Fruit fly (Drosophila melanogaster) whole organism, embryonic: ENCODE measurements around the gene nuf.

ENCODE experiments used
- Abd-B ChIP-seq: fragments of 200-800 bp; sonication (Bioruptor generic); optimal IDR thresholded peaks from 2 replicates; lab custom pipeline; 2018; ENCODE audit warnings: missing biosample characterization, mild to moderate bottlenecking, missing genetic modification characterization, moderate library complexity
- Aef1 ChIP-seq: fragments of 200-800 bp; sonication (Bioruptor generic); IDR thresholded peaks from 3 replicates; pipeline ENCODE4 v1.3.6; 2022; ENCODE audit warnings: missing biosample characterization, missing genetic modification characterization
- Atf3 ChIP-seq: fragments of 200-800 bp; sonication (Bioruptor generic); optimal IDR thresholded peaks from 3 replicates; lab custom pipeline; 2016; ENCODE audit warnings: missing biosample characterization, missing genetic modification characterization
- Awh ChIP-seq: fragments of 200-800 bp; sonication (Bioruptor generic); IDR thresholded peaks from 2 replicates; pipeline ENCODE4, ENCODE4 v1.3.6; 2022; ENCODE audit warnings: missing biosample characterization, missing genetic modification characterization
- Blimp-1 ChIP-seq: fragments of 200-800 bp; sonication (Bioruptor generic); optimal IDR thresholded peaks from 3 replicates; lab custom pipeline; 2018; ENCODE audit warnings: missing biosample characterization, missing genetic modification characterization, mild to moderate bottlenecking, moderate library complexity, missing genetic modification reagents
- CG10209 ChIP-seq: fragments of 200-800 bp; sonication (Bioruptor generic); optimal IDR thresholded peaks from 3 replicates; lab custom pipeline; 2017; ENCODE audit warnings: missing biosample characterization, mild to moderate bottlenecking, missing genetic modification characterization, missing genetic modification reagents
- CG10431 ChIP-seq: fragments of 200-800 bp; sonication (Bioruptor generic); optimal IDR thresholded peaks from 3 replicates; lab custom pipeline; 2018; ENCODE audit warnings: missing biosample characterization, mild to moderate bottlenecking, missing genetic modification characterization
- CG10462 ChIP-seq: fragments of 200-800 bp; sonication (Bioruptor generic); optimal IDR thresholded peaks from 2 replicates; lab custom pipeline; 2016; ENCODE audit warnings: missing biosample characterization, missing genetic modification characterization
- CG10543 ChIP-seq: fragments of 200-800 bp; sonication (Bioruptor generic); optimal IDR thresholded peaks from 3 replicates; lab custom pipeline; 2017; ENCODE audit warnings: missing biosample characterization, mild to moderate bottlenecking, missing genetic modification characterization, moderate library complexity
- CG10959 ChIP-seq: fragments of 200-800 bp; sonication (Bioruptor generic); IDR thresholded peaks from 2 replicates; pipeline ENCODE4 v1.3.6; 2022; ENCODE audit warnings: missing biosample characterization, missing genetic modification characterization
- CG11093 ChIP-seq: fragments of 200-800 bp; sonication (Bioruptor generic); IDR thresholded peaks from 3 replicates; pipeline ENCODE4 v1.3.6; 2022; ENCODE audit warnings: missing biosample characterization, missing genetic modification characterization
- CG12071 ChIP-seq: fragments of 200-800 bp; sonication (Bioruptor generic); optimal IDR thresholded peaks from 3 replicates; lab custom pipeline; 2018; ENCODE audit warnings: missing biosample characterization, mild to moderate bottlenecking, missing genetic modification characterization
- CG13894 ChIP-seq: fragments of 200-800 bp; sonication (Bioruptor generic); optimal IDR thresholded peaks from 3 replicates; lab custom pipeline; 2018; ENCODE audit warnings: missing biosample characterization, mild to moderate bottlenecking, missing genetic modification characterization, moderate library complexity
- CG14014 ChIP-seq: fragments of 200-800 bp; sonication (Bioruptor generic); IDR thresholded peaks from 2 replicates; pipeline ENCODE4 v1.3.6; 2022; ENCODE audit warnings: missing biosample characterization, missing genetic modification characterization
- CG14860 ChIP-seq: fragments of 200-800 bp; sonication (Bioruptor generic); IDR thresholded peaks from 3 replicates; pipeline ENCODE4 v1.3.6; 2022; ENCODE audit warnings: missing biosample characterization, missing genetic modification characterization; ENCODE audit not compliant: partially characterized antibody
- CG15479 ChIP-seq: fragments of 200-800 bp; sonication (Bioruptor generic); optimal IDR thresholded peaks from 3 replicates; lab custom pipeline; 2019; ENCODE audit warnings: missing biosample characterization, mild to moderate bottlenecking, missing genetic modification characterization, moderate library complexity
- CG18262 ChIP-seq: fragments of 200-800 bp; optimal IDR thresholded peaks from 3 replicates; lab custom pipeline; 2019; ENCODE audit warnings: missing biosample characterization, mild to moderate bottlenecking, missing genetic modification characterization, moderate library complexity
- CG32767 ChIP-seq: fragments of 200-800 bp; sonication (Bioruptor generic); IDR thresholded peaks from 2 replicates; pipeline ENCODE4 v1.3.6; 2022; ENCODE audit warnings: missing biosample characterization, missing genetic modification characterization
- CG5245 ChIP-seq: fragments of 200-800 bp; sonication (Bioruptor generic); optimal IDR thresholded peaks from 3 replicates; lab custom pipeline; 2016; ENCODE audit warnings: missing biosample characterization, missing genetic modification characterization
- CG6791 ChIP-seq: fragments of 200-800 bp; sonication (Bioruptor generic); IDR thresholded peaks from 3 replicates; pipeline ENCODE4 v1.3.6; 2022; ENCODE audit warnings: missing biosample characterization, missing genetic modification characterization; ENCODE audit not compliant: partially characterized antibody
- CG8924 ChIP-seq: fragments of 200-800 bp; optimal IDR thresholded peaks from 3 replicates; lab custom pipeline; 2019; ENCODE audit warnings: missing biosample characterization, mild to moderate bottlenecking, missing genetic modification characterization, moderate library complexity
- Dref ChIP-seq: fragments of 200-800 bp; sonication (Bioruptor generic); IDR thresholded peaks from 2 replicates; pipeline ENCODE4 v1.3.6; 2022; ENCODE audit warnings: missing biosample characterization, missing genetic modification characterization
- Ets65A ChIP-seq: fragments of 200-800 bp; sonication (Bioruptor generic); peaks from one replicate; lab custom pipeline; 2016; ENCODE audit warnings: missing biosample characterization, missing genetic modification characterization
- Ets97D ChIP-seq: fragments of 200-800 bp; sonication (Bioruptor generic); optimal IDR thresholded peaks from 3 replicates; lab custom pipeline; 2016; ENCODE audit warnings: missing biosample characterization, missing genetic modification characterization
- Hr51 ChIP-seq, 2 experiments: fragments of 200-800 bp; sonication (Bioruptor generic); optimal IDR thresholded peaks; 2 replicates in 1 of 2; 3 replicates in 1 of 2; lab custom pipeline; 2016 to 2018; ENCODE audit warnings: missing biosample characterization in 2 of 2, missing genetic modification characterization in 2 of 2, mild to moderate bottlenecking in 1 of 2, moderate library complexity in 1 of 2
- Med ChIP-seq: fragments of 200-800 bp; sonication (Bioruptor generic); peaks from one replicate; lab custom pipeline; 2016; ENCODE audit warnings: missing biosample characterization, missing genetic modification characterization, mild to moderate bottlenecking, inconsistent platforms, moderate library complexity
- Myb ChIP-seq: fragments of 200-800 bp; sonication (Bioruptor generic); optimal IDR thresholded peaks from 2 replicates; lab custom pipeline; 2016; ENCODE audit warnings: missing biosample characterization, missing genetic modification characterization
- Nf-YB ChIP-seq: fragments of 200-800 bp; sonication (Bioruptor generic); optimal IDR thresholded peaks from 3 replicates; lab custom pipeline; 2019; ENCODE audit warnings: missing biosample characterization, mild to moderate bottlenecking, missing genetic modification characterization, moderate library complexity
- Nf-YC ChIP-seq: fragments of 200-800 bp; optimal IDR thresholded peaks from 3 replicates; lab custom pipeline; 2019; ENCODE audit warnings: missing biosample characterization, mild to moderate bottlenecking, missing genetic modification characterization, moderate library complexity
- Oaz ChIP-seq: fragments of 200-800 bp; sonication (Bioruptor generic); IDR thresholded peaks from 2 replicates; pipeline ENCODE4 v1.3.6; 2022; ENCODE audit warnings: missing biosample characterization, missing genetic modification characterization
- Ptx1 ChIP-seq: fragments of 200-800 bp; sonication (Bioruptor generic); IDR thresholded peaks from 2 replicates; pipeline ENCODE4 v1.3.6; 2022; ENCODE audit warnings: missing biosample characterization, missing genetic modification characterization
- Xbp1 ChIP-seq: fragments of 200-800 bp; sonication (Bioruptor generic); optimal IDR thresholded peaks from 3 replicates; lab custom pipeline; 2016; ENCODE audit warnings: missing biosample characterization, mild to moderate bottlenecking, missing genetic modification characterization
- Xrp1 ChIP-seq: fragments of 200-800 bp; sonication (Bioruptor generic); IDR thresholded peaks from 2 replicates; pipeline ENCODE4 v1.3.6; 2022; ENCODE audit warnings: missing biosample characterization, missing genetic modification characterization
- btn ChIP-seq: fragments of 200-800 bp; sonication (Bioruptor generic); optimal IDR thresholded peaks from 2 replicates; lab custom pipeline; 2016; ENCODE audit warnings: missing biosample characterization, missing genetic modification characterization
- caup ChIP-seq: fragments of 200-800 bp; sonication (Bioruptor generic); optimal IDR thresholded peaks from 3 replicates; lab custom pipeline; 2017; ENCODE audit warnings: missing biosample characterization, mild to moderate bottlenecking, missing genetic modification characterization, moderate library complexity; ENCODE audit not compliant: severe bottlenecking
- dan ChIP-seq: fragments of 200-800 bp; sonication (Bioruptor generic); IDR thresholded peaks from 2 replicates; pipeline ENCODE4 v1.3.6; 2022; ENCODE audit warnings: missing biosample characterization, missing genetic modification characterization
- danr ChIP-seq: fragments of 200-800 bp; sonication (Bioruptor generic); IDR thresholded peaks from 2 replicates; pipeline ENCODE4 v1.3.6; 2022; ENCODE audit warnings: missing biosample characterization, missing genetic modification characterization
- eve ChIP-seq, 2 experiments: fragments of >200 bp; optimal IDR thresholded peaks; 2 replicates each; lab custom pipeline; 2017; ENCODE audit warnings: missing biosample characterization in 2 of 2, missing genetic modification characterization in 2 of 2
- ewg ChIP-seq: fragments of 200-800 bp; sonication (Bioruptor generic); optimal IDR thresholded peaks from 3 replicates; lab custom pipeline; 2017; ENCODE audit warnings: mild to moderate bottlenecking, missing biosample characterization, missing genetic modification reagents, missing genetic modification characterization
- gt ChIP-seq: fragments of 200-800 bp; sonication (Bioruptor generic); IDR thresholded peaks from 2 replicates; pipeline ENCODE4 v1.3.6; 2022; ENCODE audit warnings: missing biosample characterization, missing genetic modification characterization
- jumu ChIP-seq: fragments of 200-800 bp; sonication (Bioruptor generic); optimal IDR thresholded peaks from 3 replicates; lab custom pipeline; 2016; ENCODE audit warnings: missing biosample characterization, missing genetic modification characterization
- klu ChIP-seq: fragments of 200-800 bp; sonication (Bioruptor generic); IDR thresholded peaks from 2 replicates; pipeline ENCODE4 v1.3.6; 2022; ENCODE audit warnings: missing biosample characterization, missing genetic modification characterization
- nom ChIP-seq: fragments of 200-800 bp; sonication (Bioruptor generic); optimal IDR thresholded peaks from 2 replicates; lab custom pipeline; 2017; ENCODE audit warnings: missing biosample characterization, missing genetic modification characterization, mild to moderate bottlenecking, moderate library complexity, missing genetic modification reagents
- pnt ChIP-seq: fragments of 200-800 bp; sonication (Bioruptor generic); optimal IDR thresholded peaks from 3 replicates; lab custom pipeline; 2016; ENCODE audit warnings: missing biosample characterization, missing genetic modification characterization
- repo ChIP-seq: fragments of 200-800 bp; sonication (Bioruptor generic); optimal IDR thresholded peaks from 2 replicates; lab custom pipeline; 2016; ENCODE audit warnings: missing biosample characterization, missing genetic modification characterization
- run ChIP-seq: fragments of 200-800 bp; sonication (Bioruptor generic); optimal IDR thresholded peaks from 3 replicates; lab custom pipeline; 2018; ENCODE audit warnings: missing biosample characterization, mild to moderate bottlenecking, missing genetic modification characterization
- sd ChIP-seq: fragments of 200-800 bp; sonication (Bioruptor generic); optimal IDR thresholded peaks from 3 replicates; lab custom pipeline; 2018; ENCODE audit warnings: missing biosample characterization, mild to moderate bottlenecking, missing genetic modification characterization, moderate library complexity
- sens ChIP-seq: fragments of 200-800 bp; sonication (Bioruptor generic); peaks from one replicate; lab custom pipeline; 2016; ENCODE audit warnings: missing biosample characterization, missing genetic modification characterization
- sr ChIP-seq: fragments of 200-800 bp; sonication (Bioruptor generic); IDR thresholded peaks from 3 replicates; pipeline ENCODE4 v1.3.6; 2022; ENCODE audit warnings: missing biosample characterization, missing genetic modification characterization
- twi ChIP-seq: fragments of 200-800 bp; optimal IDR thresholded peaks from 2 replicates; lab custom pipeline; 2019; ENCODE audit warnings: missing biosample characterization, mild to moderate bottlenecking, missing genetic modification characterization, moderate library complexity
- usp ChIP-seq: fragments of >200 bp; optimal IDR thresholded peaks from 2 replicates; lab custom pipeline; 2017; ENCODE audit warnings: missing biosample characterization, missing genetic modification characterization

nuf gene

dm6 chr3L:14253455-14253854 lies 62.8 kb downstream of the nuf start (continued):
- TF ChIP-seq CG18262 (tag; lab: Kevin White, UChicago) (peak; percentile 45), Oaz (GFP tag; lab: Robert Waterston, UW) (no peak), Ets65A (GFP tag; lab: Kevin White, UChicago) (peak; percentile 78), ewg (no peak), Dref (GFP tag; lab: Robert Waterston, UW) (no peak), nom (peak; percentile 52), CG14860 (GFP tag; lab: Robert Waterston, UW) (no peak), sens (GFP tag; lab: Kevin White, UChicago) (peak; percentile 64), Blimp-1 (GFP tag; lab: Kevin White, UChicago) (peak; percentile 35), CG10209 (no peak)

- TF ChIP-seq danr, result no peak
- TF ChIP-seq CG10431 (GFP tag; lab: Kevin White, UChicago), result no peak
- TF ChIP-seq Myb (GFP tag; lab: Kevin White, UChicago), result no peak
- no peak for TF ChIP-seq Atf3 (GFP tag; lab: Kevin White, UChicago)
- no peak for TF ChIP-seq Aef1
- TF ChIP-seq Nf-YB (GFP tag; lab: Kevin White, UChicago), result no peak
- TF ChIP-seq Ets65A (GFP tag; lab: Kevin White, UChicago), result peak; percentile 73
- TF ChIP-seq usp (GFP tag; lab: Kevin White, UChicago), result no peak
- no peak for TF ChIP-seq sr (GFP tag; lab: Robert Waterston, UW)
- TF ChIP-seq btn, result no peak
- no peak for TF ChIP-seq CG32767 (GFP tag; lab: Robert Waterston, UW)
- TF ChIP-seq CG13894, result peak; percentile 12
- TF ChIP-seq sd, result no peak
- no peak for TF ChIP-seq Nf-YC (tag; lab: Kevin White, UChicago)
- TF ChIP-seq Xbp1 (GFP tag; lab: Kevin White, UChicago), result no peak
- no peak for TF ChIP-seq caup (GFP tag; lab: Kevin White, UChicago)
- TF ChIP-seq dan (GFP tag; lab: Robert Waterston, UW), result no peak
- TF ChIP-seq CG14014 (GFP tag; lab: Robert Waterston, UW), result 0 out of 2 replicates have a peak, but pooled peaks have one; percentile 14
- TF ChIP-seq CG12071, result peak; percentile 32
- TF ChIP-seq CG10462 (GFP tag; lab: Kevin White, UChicago), result no peak
- TF ChIP-seq klu (GFP tag; lab: Robert Waterston, UW), result no peak
- TF ChIP-seq Med, result peak; percentile 68
- no peak for TF ChIP-seq Hr51 (GFP tag; optimal IDR thresholded peaks at IDR 0.05; lab: Kevin White, UChicago)
- TF ChIP-seq Ptx1 (GFP tag; lab: Robert Waterston, UW), result no peak
- 0 out of 2 replicates have a peak, but pooled peaks have one; percentile 27 for TF ChIP-seq CG10959 (GFP tag; lab: Robert Waterston, UW)
- no peak for TF ChIP-seq repo (GFP tag; lab: Kevin White, UChicago)
- TF ChIP-seq Ets97D, result peak; percentile 50
- TF ChIP-seq CG5245 (GFP tag; lab: Kevin White, UChicago), result no peak
- no peak for TF ChIP-seq gt
- TF ChIP-seq twi (tag; lab: Kevin White, UChicago), result no peak
- no peak for TF ChIP-seq Xrp1 (GFP tag; lab: Robert Waterston, UW)
- no peak for TF ChIP-seq run (tag; lab: Kevin White, UChicago)
- TF ChIP-seq CG10543, result no peak
- no peak for TF ChIP-seq CG11093
- TF ChIP-seq pnt, result no peak
- TF ChIP-seq Abd-B (GFP tag; lab: Kevin White, UChicago), result no peak
- TF ChIP-seq eve (GFP tag; optimal IDR thresholded peaks at IDR 0.05; lab: Kevin White, UChicago), result no peak
- no peak for TF ChIP-seq Awh
- no peak for TF ChIP-seq Dref (GFP tag; lab: Robert Waterston, UW)
- TF ChIP-seq CG8924 (tag; lab: Kevin White, UChicago), result no peak
- 0 out of 3 replicates have a peak, but pooled peaks have one; percentile 40 for TF ChIP-seq CG6791 (GFP tag; lab: Robert Waterston, UW)
- TF ChIP-seq CG15479 (GFP tag; lab: Kevin White, UChicago), result no peak
- TF ChIP-seq jumu, result no peak
Observed at dm6 chr3L:14262770-14263169, 72.1 kb downstream of the nuf start.
